Fruit fly (Drosophila melanogaster): Measurements from ENCODE around the gene CG6980.

Gene CG6980

dm6 chr3R:24841635-24842034, 34.2 kb downstream of the CG6980 start, which contains the start of gene Esp:
Gene Esp, plus strand, starts transcription at chr3R:24841935.
- TF ChIP-seq noc (tag; optimal IDR thresholded peaks at IDR 0.05) = no peak

DNA sequence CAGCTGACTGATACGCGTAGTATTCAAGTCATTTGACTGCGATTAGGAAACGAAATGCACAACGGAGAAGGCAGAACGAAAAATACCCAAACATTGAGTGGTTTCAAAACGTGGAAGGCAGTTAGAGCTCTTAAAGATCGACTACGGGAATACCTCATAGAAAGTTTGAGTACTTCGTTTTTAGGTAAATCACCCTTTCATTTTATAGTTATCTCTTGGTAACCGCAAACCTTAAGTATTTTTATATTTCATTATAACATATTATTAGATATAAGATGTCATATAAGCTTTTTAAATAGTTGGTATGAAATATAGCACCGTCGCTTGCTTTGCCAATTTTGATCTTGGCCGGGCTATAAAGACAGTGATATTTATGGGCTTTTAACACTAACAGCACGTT, 37.7 kb downstream of the CG6980 start:
- peak; percentile 56 for TF ChIP-seq noc (tag; optimal IDR thresholded peaks at IDR 0.05)

DNA sequence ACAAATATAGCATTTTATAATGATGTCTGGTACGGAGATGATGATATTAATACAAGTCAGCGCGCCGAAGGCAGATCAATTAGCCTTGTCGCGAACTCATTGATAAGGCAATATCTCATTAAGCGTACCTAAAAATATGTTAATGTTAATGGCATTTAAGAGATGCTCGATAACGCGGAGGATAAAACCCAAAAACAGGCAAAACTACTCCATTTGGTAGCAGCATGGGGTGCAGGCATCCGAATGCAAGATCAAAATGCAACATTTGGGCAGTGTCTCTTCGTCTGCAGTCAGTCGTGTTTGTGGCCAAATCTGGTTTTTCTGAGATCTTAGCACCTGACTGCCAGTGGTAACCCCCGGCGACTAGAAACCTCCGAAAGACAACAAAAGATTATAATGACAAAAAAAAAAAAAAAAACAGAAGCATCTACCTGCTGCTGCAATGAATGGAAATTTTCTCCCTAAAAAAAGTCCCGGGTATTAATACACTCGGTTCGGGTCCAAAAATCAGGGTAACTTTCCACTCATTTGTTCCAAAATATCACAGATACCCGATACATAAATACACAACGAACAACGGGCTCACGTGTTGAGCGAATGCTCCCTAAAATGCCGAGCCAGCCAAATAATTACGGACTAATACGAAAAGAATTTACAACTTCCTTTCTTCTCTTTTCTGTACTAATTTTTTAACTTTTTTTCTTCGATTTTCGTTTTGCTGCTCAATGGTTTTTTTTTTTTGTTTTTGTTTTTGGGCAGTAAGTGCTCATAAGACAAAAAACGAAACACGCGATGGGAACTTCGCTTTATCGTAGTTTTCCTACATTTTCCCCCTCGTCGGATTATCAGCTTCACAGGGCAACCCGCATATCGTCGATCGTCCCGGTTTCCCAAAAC, 38.8 kb downstream of the CG6980 start:
- TF ChIP-seq noc (tag; optimal IDR thresholded peaks at IDR 0.05) = no peak

DNA sequence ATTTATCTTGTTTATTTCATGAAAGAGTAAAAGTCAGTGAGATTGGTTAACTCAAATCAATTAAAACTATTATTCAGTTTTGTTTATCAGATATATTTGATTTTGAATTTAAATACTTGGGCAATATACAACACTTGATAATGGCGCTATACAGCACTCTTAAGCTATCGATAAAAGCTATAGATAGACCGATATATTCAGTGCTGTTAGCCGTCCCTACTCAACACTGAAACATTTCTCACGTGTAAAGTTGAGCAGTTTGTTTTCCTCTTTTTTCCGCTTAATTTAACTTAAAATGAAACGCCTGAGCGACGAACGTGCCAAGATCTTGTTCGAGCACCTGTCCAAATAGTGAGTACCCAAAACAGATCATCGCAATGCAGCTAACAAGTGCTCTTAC, 43.0 kb downstream of the CG6980 start, which contains the start of gene CG7006:
Gene CG7006 (plus strand): TSS at position 208 of the 400 bp plus-strand sequence.
- TF ChIP-seq noc (tag; optimal IDR thresholded peaks at IDR 0.05) = no peak

dm6 chr3R:24851429-24851828, 44.0 kb downstream of the CG6980 start, which contains the start of gene Nct:
Gene Nct, plus strand, starts transcription at chr3R:24851601.
- TF ChIP-seq noc (tag; optimal IDR thresholded peaks at IDR 0.05) = no peak

dm6 chr3R:24856143-24856542, 48.7 kb downstream of the CG6980 start, which contains the start of gene HDAC11:
Gene HDAC11, minus strand, starts transcription at chr3R:24856243.
- no peak for TF ChIP-seq noc (tag; optimal IDR thresholded peaks at IDR 0.05)

DNA sequence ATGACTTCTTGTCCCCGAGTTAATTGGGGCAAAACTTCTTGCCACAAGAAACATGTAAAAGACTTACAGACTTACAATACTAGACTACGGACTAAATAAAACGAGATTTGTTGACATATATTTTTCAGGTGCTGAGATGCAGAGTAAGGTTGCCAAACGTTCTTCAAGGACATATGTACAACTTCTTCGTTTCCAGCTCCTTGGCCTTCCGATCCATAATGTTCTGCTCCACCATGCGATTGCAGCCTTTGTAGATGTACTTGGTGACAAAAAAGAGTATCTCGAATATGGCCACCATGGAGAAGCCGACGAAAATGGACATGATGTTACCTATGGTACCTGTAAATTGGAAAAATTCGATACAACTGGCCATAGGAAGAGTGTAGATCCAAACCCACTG, 50.0 kb downstream of the CG6980 start, which contains the start of gene CAH4:
Gene CAH4 (minus strand): TSS at position 101 of the 400 bp plus-strand sequence.
- no peak for TF ChIP-seq noc (tag; optimal IDR thresholded peaks at IDR 0.05)
